Worm (Caenorhabditis elegans) whole organism, early embryonic: ENCODE measurements around the gene sri-24.

Source experiments
- B0310.2 ChIP-seq: sonication (generic microtip); optimal IDR thresholded peaks from 2 replicates; lab custom pipeline; 2016; ENCODE audit warnings: mild to moderate bottlenecking, missing genetic modification characterization, missing compliant biosample characterization
- F13C5.2 ChIP-seq: sonication (generic microtip); optimal IDR thresholded peaks from 2 replicates; lab custom pipeline; 2017; ENCODE audit warnings: mild to moderate bottlenecking, missing genetic modification characterization, inconsistent platforms, missing compliant biosample characterization
- aly-1 ChIP-seq: sonication (generic microtip); optimal IDR thresholded peaks from 2 replicates; lab custom pipeline; 2016; ENCODE audit warnings: missing genetic modification characterization, missing compliant biosample characterization
- ama-1 ChIP-seq: fragments of 150-350 bp; optimal IDR thresholded peaks from 2 replicates; lab custom pipeline; 2014
- ceh-13 ChIP-seq: fragments of 200-800 bp; sonication (Bioruptor generic); optimal IDR thresholded peaks from 2 replicates; lab custom pipeline; 2018; ENCODE audit warnings: mild to moderate bottlenecking, missing genetic modification characterization, missing compliant biosample characterization
- ceh-36 ChIP-seq: sonication (generic microtip); optimal IDR thresholded peaks from 2 replicates; lab custom pipeline; 2016; ENCODE audit warnings: missing genetic modification characterization, inconsistent platforms, missing compliant biosample characterization
- ets-7 ChIP-seq: sonication (generic microtip); optimal IDR thresholded peaks from 2 replicates; lab custom pipeline; 2016; ENCODE audit warnings: missing genotype, missing genetic modification characterization, missing compliant biosample characterization
- flt-1 ChIP-seq: fragments of 200-800 bp; sonication (Bioruptor generic); IDR thresholded peaks from 2 replicates; pipeline ENCODE4 v1.3.6; 2022; ENCODE audit warnings: missing genetic modification characterization, missing compliant biosample characterization
- hmbx-1 ChIP-seq: sonication (generic microtip); optimal IDR thresholded peaks from 2 replicates; lab custom pipeline; 2016; ENCODE audit warnings: mild to moderate bottlenecking, missing genetic modification characterization, missing compliant biosample characterization
- hmg-4 ChIP-seq: fragments of 200-800 bp; sonication (Bioruptor generic); optimal IDR thresholded peaks from 2 replicates; lab custom pipeline; 2018; ENCODE audit warnings: mild to moderate bottlenecking, missing genetic modification characterization, missing compliant biosample characterization
- hnd-1 ChIP-seq: sonication (generic microtip); optimal IDR thresholded peaks from 2 replicates; lab custom pipeline; 2016; ENCODE audit warnings: missing genetic modification characterization, missing compliant biosample characterization
- pes-1 ChIP-seq: fragments of 200-800 bp; sonication (Bioruptor generic); IDR thresholded peaks from 2 replicates; pipeline ENCODE4 v1.3.6; 2022; ENCODE audit warnings: missing genetic modification reagents, missing genetic modification characterization, missing compliant biosample characterization
- scrt-1 ChIP-seq: fragments of 200-800 bp; sonication (Bioruptor generic); IDR thresholded peaks from 2 replicates; pipeline ENCODE4 v1.3.6; 2022; ENCODE audit warnings: missing genetic modification characterization, missing compliant biosample characterization
- sea-1 ChIP-seq: fragments of 200-800 bp; sonication (Bioruptor generic); conservative IDR thresholded peaks from 2 replicates; pipeline ENCODE4 v1.3.6; 2022; ENCODE audit warnings: missing genetic modification characterization, missing compliant biosample characterization
- tbx-11 ChIP-seq: fragments of 200-800 bp; sonication (Bioruptor generic); IDR thresholded peaks from 2 replicates; pipeline ENCODE4 v1.3.6; 2022; ENCODE audit warnings: missing genetic modification characterization, missing compliant biosample characterization
- tbx-37 ChIP-seq: fragments of 200-800 bp; sonication (Bioruptor generic); conservative IDR thresholded peaks from 2 replicates; pipeline ENCODE4 v1.3.6; 2022; ENCODE audit warnings: missing genetic modification reagents, missing genetic modification characterization, missing compliant biosample characterization
- tra-4 ChIP-seq: sonication (generic microtip); optimal IDR thresholded peaks from 2 replicates; lab custom pipeline; 2017; ENCODE audit warnings: missing genetic modification characterization, missing compliant biosample characterization

sri-24 gene

DNA sequence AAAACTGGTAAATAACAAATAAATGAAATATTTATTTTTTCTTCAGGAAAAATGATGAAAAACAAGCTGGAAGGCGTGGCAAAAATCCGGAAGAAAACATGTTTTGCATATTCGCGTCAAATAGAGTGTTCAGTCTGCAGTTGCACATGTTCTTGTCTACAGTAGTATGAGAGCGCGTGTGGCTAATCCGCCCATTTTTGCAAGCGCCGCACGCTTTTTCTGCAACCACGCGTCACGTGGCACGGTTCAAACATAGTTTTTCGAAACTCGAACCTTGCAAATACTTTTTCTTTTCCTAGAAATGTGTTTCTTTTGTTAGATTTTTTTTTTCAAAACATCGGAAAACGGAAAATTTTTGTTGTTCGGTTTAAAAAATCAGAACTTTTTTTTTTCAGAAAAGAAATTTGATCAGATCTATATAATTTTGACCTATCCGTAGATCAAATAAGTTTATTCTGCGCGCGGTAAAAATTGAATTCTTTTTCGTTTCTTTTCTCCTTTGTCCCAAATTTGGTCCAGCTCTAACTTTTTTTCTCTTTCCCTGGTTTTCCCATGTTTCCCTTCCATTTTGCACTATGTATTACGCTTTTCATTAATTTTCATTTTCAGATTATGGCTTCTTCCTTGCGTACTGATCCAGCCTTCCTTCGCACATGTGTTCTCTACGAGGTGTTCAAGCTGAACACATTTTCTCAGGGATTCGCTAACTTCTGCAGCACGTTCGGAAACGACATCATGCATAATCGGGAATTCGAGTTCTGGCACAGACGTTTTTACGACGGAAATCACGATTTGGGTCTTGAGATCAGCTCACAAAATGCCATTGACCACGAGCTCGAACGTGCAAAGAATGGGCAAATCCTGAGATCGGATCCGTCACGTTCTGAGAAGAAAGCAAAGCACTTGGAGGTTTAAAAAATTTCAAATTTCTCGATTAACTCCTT is 27.6 kb upstream of the sri-24 start, which contains the start of gene Y75B12B.1:
TSS of gene Y75B12B.1 (plus strand) at position 603 of the 944 bp plus-strand sequence.
- TF ChIP-seq tbx-11 (no peak), tra-4 (tag; lab: Kevin White, UChicago) (no peak), aly-1 (tag; lab: Kevin White, UChicago) (no peak), sea-1 (GFP tag; lab: Robert Waterston, UW) (no peak), F13C5.2 (no peak), pes-1 (GFP tag; lab: Robert Waterston, UW) (no peak), hnd-1 (no peak), ets-7 (tag; lab: Kevin White, UChicago) (no peak), hmbx-1 (tag; lab: Kevin White, UChicago) (no peak)

DNA sequence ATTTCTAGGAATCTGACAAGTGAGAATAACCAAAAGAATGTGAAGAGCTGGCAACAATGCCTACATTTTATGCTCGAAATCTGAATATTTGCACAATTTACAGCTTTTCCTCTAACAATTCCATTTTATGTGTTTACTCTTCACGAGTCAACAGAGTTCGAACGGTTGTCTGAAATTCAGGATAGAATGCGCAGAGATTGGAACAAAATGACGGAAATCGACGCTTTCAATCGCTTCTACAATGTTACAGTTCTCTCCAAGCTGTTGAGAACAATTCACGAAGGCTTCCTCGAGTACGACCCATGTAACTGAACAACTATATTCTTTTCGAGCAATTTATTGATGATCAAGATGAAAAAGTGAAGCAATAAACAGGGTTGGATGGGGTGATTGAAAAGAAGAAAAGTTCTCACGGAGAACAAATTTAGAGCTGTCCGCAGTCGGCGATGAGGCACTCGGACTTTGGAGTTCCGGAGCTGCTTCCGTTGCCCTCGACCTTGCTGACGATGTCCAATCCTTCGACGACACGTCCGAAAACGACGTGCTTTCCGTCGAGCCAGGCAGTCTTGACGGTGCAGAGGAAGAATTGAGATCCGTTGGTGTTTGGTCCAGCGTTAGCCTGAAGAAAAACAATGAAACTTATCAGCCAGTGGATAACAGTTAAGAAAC is 25.6 kb upstream of the sri-24 start, which contains the start of gene Y75B12B.3:
TSS of gene Y75B12B.3 (minus strand) at position 21 of the 669 bp plus-strand sequence.
- TF ChIP-seq B0310.2 (tag; lab: Kevin White, UChicago) (no peak), scrt-1 (GFP tag; lab: Robert Waterston, UW) (no peak)

ce11 chrV:15187083-15188057 is 24.6 kb upstream of the sri-24 start, which contains the start of the genes cyn-7 and bath-36:
cyn-7 (minus strand) TSS chrV:15187378.
bath-36 (plus strand) TSS chrV:15187888.
- TF ChIP-seq tbx-37 (GFP tag; lab: Robert Waterston, UW) (no peak), B0310.2 (tag; lab: Kevin White, UChicago) (no peak), pes-1 (GFP tag; lab: Robert Waterston, UW) (no peak), hmg-4 (no peak), scrt-1 (GFP tag; lab: Robert Waterston, UW) (no peak), ets-7 (tag; lab: Kevin White, UChicago) (no peak), F13C5.2 (no peak), flt-1 (no peak), hnd-1 (no peak), ceh-13 (GFP tag; lab: Kevin White, UChicago) (no peak), sea-1 (GFP tag; lab: Robert Waterston, UW) (no peak), tbx-11 (no peak), ama-1 (lab: Kevin White, UChicago) (no peak), tra-4 (tag; lab: Kevin White, UChicago) (no peak), ceh-36 (tag; lab: Kevin White, UChicago) (no peak), aly-1 (tag; lab: Kevin White, UChicago) (no peak), hmbx-1 (tag; lab: Kevin White, UChicago) (no peak)

- TF ChIP-seq sea-1 (GFP tag; lab: Robert Waterston, UW) (no peak), flt-1 (no peak), ets-7 (tag; lab: Kevin White, UChicago) (no peak), aly-1 (tag; lab: Kevin White, UChicago) (no peak), F13C5.2 (no peak), ceh-36 (tag; lab: Kevin White, UChicago) (no peak)
These were observed 22.4 kb upstream of the sri-24 start, which contains the start of gene cyn-3 for ce11 chrV:15189567-15189966. cyn-3 (plus strand) TSS chrV:15189927.

DNA sequence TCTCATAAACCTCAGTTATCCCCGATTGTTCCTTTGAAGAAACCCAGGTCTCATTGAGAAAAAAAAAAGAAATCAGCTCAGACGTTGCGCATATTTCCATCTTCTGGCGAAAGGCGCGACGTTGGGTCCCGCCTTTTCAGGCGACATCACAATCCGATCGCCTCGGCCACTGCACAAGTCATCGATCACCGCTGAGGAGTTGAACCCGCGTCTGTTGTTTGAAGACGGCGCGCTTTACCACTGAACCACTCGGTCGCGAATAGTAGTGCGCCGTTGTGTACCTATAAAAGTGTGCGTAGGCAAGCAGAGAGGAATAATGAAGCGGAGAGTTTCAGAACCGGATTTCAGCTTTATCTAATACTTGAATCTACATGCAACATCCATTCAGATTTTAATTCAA is 21.1 kb upstream of the sri-24 start, which contains the start of gene Y75B12B.11:
TSS of gene Y75B12B.11 (plus strand) at position 394 of the 400 bp plus-strand sequence.
- TF ChIP-seq F13C5.2 (peak; percentile 97), aly-1 (tag; lab: Kevin White, UChicago) (peak; percentile 96), scrt-1 (GFP tag; lab: Robert Waterston, UW) (peak; percentile 93), pes-1 (GFP tag; lab: Robert Waterston, UW) (peak; percentile 94), hmg-4 (peak; percentile 97), ets-7 (tag; lab: Kevin White, UChicago) (peak; percentile 88), flt-1 (peak; percentile 91), sea-1 (GFP tag; lab: Robert Waterston, UW) (peak; percentile 94), hmbx-1 (tag; lab: Kevin White, UChicago) (peak; percentile 67), B0310.2 (tag; lab: Kevin White, UChicago) (peak; percentile 92), ceh-13 (GFP tag; lab: Kevin White, UChicago) (peak; percentile 89), ama-1 (lab: Kevin White, UChicago) (peak; percentile 48), tra-4 (tag; lab: Kevin White, UChicago) (peak; percentile 87), hnd-1 (peak; percentile 76), tbx-11 (peak; percentile 91), tbx-37 (GFP tag; lab: Robert Waterston, UW) (peak; percentile 80), ceh-36 (tag; lab: Kevin White, UChicago) (peak; percentile 85)

DNA sequence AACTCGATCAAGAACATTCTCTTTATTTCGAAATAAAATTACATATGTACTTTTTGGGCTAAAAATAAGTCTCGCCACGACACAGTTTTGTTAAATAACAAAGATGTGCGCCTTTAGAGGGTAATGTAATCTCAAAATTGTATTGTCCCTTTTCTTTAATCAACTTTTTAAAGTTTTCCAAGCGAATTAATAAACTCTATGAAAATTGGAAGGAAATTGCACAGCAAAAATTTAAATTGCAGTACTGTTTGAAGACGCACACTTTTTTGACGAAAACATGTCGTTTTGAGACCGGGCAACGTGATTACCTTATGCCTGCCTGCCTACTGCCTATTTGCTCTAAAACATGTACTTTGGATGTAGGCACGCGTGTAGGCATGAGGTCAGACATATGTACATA is 20.0 kb upstream of the sri-24 start:
- no peak for TF ChIP-seq scrt-1 (GFP tag; lab: Robert Waterston, UW)
- TF ChIP-seq tra-4 (tag; lab: Kevin White, UChicago) = no peak
- no peak for TF ChIP-seq F13C5.2
- TF ChIP-seq flt-1 = no peak
- TF ChIP-seq pes-1 (GFP tag; lab: Robert Waterston, UW) = no peak
- no peak for TF ChIP-seq B0310.2 (tag; lab: Kevin White, UChicago)
- no peak for TF ChIP-seq tbx-37 (GFP tag; lab: Robert Waterston, UW)
- no peak for TF ChIP-seq ceh-36 (tag; lab: Kevin White, UChicago)
- no peak for TF ChIP-seq hnd-1
- TF ChIP-seq ama-1 (lab: Kevin White, UChicago) = no peak
- no peak for TF ChIP-seq ets-7 (tag; lab: Kevin White, UChicago)
- TF ChIP-seq hmg-4 = no peak
